Worm (Caenorhabditis elegans) whole organism, mixed stage, embryonic: ENCODE measurements around the gene npr-35.
A peak's percentile ranks its signal among the peaks of the same experiment; 100 is the strongest.

Experiments
- M03D4.4 ChIP-seq: sonication (generic microtip); optimal IDR thresholded peaks from 2 replicates; lab custom pipeline; 2017; ENCODE audit warnings: mild to moderate bottlenecking, missing genetic modification characterization, missing compliant biosample characterization
- bed-3 ChIP-seq: fragments of 200-800 bp; sonication (Bioruptor generic); optimal IDR thresholded peaks from 3 replicates; lab custom pipeline; 2018; ENCODE audit warnings: mild to moderate bottlenecking, missing genetic modification characterization, moderate library complexity, missing compliant biosample characterization
- ceh-43 ChIP-seq: fragments of 200-800 bp; sonication (Bioruptor generic); optimal IDR thresholded peaks from 2 replicates; lab custom pipeline; 2018; ENCODE audit warnings: mild to moderate bottlenecking, missing genetic modification characterization, moderate library complexity, missing compliant biosample characterization
- ces-1 ChIP-seq: fragments of 150-350 bp; optimal IDR thresholded peaks from 2 replicates; lab custom pipeline; 2014; ENCODE audit warnings: missing biosample characterization, missing genetic modification reagents, missing genetic modification characterization
- cnd-1 ChIP-seq: fragments of 200-800 bp; sonication (Bioruptor generic); optimal IDR thresholded peaks from 2 replicates; lab custom pipeline; 2018; ENCODE audit warnings: mild to moderate bottlenecking, missing genetic modification characterization, missing compliant biosample characterization
- drap-1 ChIP-seq: fragments of 200-800 bp; sonication (Bioruptor generic); optimal IDR thresholded peaks from 3 replicates; lab custom pipeline; 2018; ENCODE audit warnings: mild to moderate bottlenecking, missing genetic modification characterization, missing compliant biosample characterization
- elt-1 ChIP-seq: sonication (generic microtip); optimal IDR thresholded peaks from 2 replicates; lab custom pipeline; 2017; ENCODE audit warnings: missing genetic modification characterization, mild to moderate bottlenecking, missing compliant biosample characterization, antibody characterized with exemption, moderate library complexity, borderline replicate concordance; ENCODE audit not compliant: insufficient read depth
- elt-3 ChIP-seq: fragments of 150-350 bp; optimal IDR thresholded peaks from 2 replicates; lab custom pipeline; 2014; ENCODE audit warnings: missing biosample characterization, missing genetic modification characterization
- ham-2 ChIP-seq: fragments of 200-800 bp; sonication (Bioruptor generic); optimal IDR thresholded peaks from 2 replicates; lab custom pipeline; 2018; ENCODE audit warnings: mild to moderate bottlenecking, missing genetic modification characterization, missing compliant biosample characterization
- hlh-1 ChIP-seq: fragments of 150-350 bp; optimal IDR thresholded peaks from 2 replicates; lab custom pipeline; 2014; ENCODE audit warnings: missing biosample characterization, missing genetic modification reagents, missing genetic modification characterization
- lin-13 ChIP-seq: fragments of 150-350 bp; optimal IDR thresholded peaks from 2 replicates; lab custom pipeline; 2014; ENCODE audit warnings: missing biosample characterization, missing genetic modification characterization
- lin-32 ChIP-seq: fragments of 200-800 bp; sonication (Bioruptor generic); optimal IDR thresholded peaks from 2 replicates; lab custom pipeline; 2018; ENCODE audit warnings: mild to moderate bottlenecking, missing genetic modification characterization, missing compliant biosample characterization
- lsy-2 ChIP-seq: fragments of 150-350 bp; optimal IDR thresholded peaks from 2 replicates; lab custom pipeline; 2014; ENCODE audit warnings: missing biosample characterization, missing genetic modification characterization
- mab-5 ChIP-seq: fragments of 150-350 bp; optimal IDR thresholded peaks from 2 replicates; lab custom pipeline; 2014; ENCODE audit warnings: missing biosample characterization, missing genetic modification characterization
- mep-1 ChIP-seq: fragments of 150-350 bp; optimal IDR thresholded peaks from 2 replicates; lab custom pipeline; 2017; ENCODE audit warnings: missing biosample characterization, missing genetic modification reagents, missing genetic modification characterization, inconsistent platforms
- mls-2 ChIP-seq: sonication (generic microtip); optimal IDR thresholded peaks from 2 replicates; lab custom pipeline; 2016; ENCODE audit warnings: mild to moderate bottlenecking, missing genetic modification characterization, moderate library complexity, missing compliant biosample characterization
- nhr-2 ChIP-seq: fragments of 150-350 bp; optimal IDR thresholded peaks from 2 replicates; lab custom pipeline; 2014; ENCODE audit warnings: missing biosample characterization, missing genetic modification characterization
- nhr-28 ChIP-seq: fragments of 150-350 bp; optimal IDR thresholded peaks from 2 replicates; lab custom pipeline; 2014; ENCODE audit warnings: missing biosample characterization, missing genetic modification characterization
- nhr-76 ChIP-seq: sonication (generic microtip); optimal IDR thresholded peaks from 2 replicates; lab custom pipeline; 2017; ENCODE audit warnings: missing biosample characterization, missing genetic modification characterization
- pha-4 ChIP-seq: fragments of 150-350 bp; optimal IDR thresholded peaks from 2 replicates; lab custom pipeline; 2018; ENCODE audit warnings: missing biosample characterization, missing genetic modification reagents, missing genetic modification characterization
- sem-2 ChIP-seq: fragments of 200-800 bp; sonication (Bioruptor generic); optimal IDR thresholded peaks from 2 replicates; lab custom pipeline; 2018; ENCODE audit warnings: mild to moderate bottlenecking, missing genetic modification characterization, missing compliant biosample characterization
- snpc-4 ChIP-seq: fragments of 150-350 bp; optimal IDR thresholded peaks from 2 replicates; lab custom pipeline; 2014; ENCODE audit warnings: missing biosample characterization, missing genetic modification characterization
- sptf-1 ChIP-seq: sonication (generic microtip); optimal IDR thresholded peaks from 2 replicates; lab custom pipeline; 2017; ENCODE audit warnings: mild to moderate bottlenecking, missing genetic modification characterization, moderate library complexity, missing compliant biosample characterization
- unc-120 ChIP-seq: sonication (generic microtip); optimal IDR thresholded peaks from 2 replicates; lab custom pipeline; 2017; ENCODE audit warnings: missing genetic modification characterization, missing compliant biosample characterization; ENCODE audit not compliant: poor library complexity, severe bottlenecking
- unc-39 ChIP-seq: fragments of 150-350 bp; optimal IDR thresholded peaks from 2 replicates; lab custom pipeline; 2014; ENCODE audit warnings: missing biosample characterization, missing genetic modification characterization
- unc-62 ChIP-seq: fragments of 150-350 bp; optimal IDR thresholded peaks from 2 replicates; lab custom pipeline; 2014; ENCODE audit warnings: missing biosample characterization, missing genetic modification reagents, missing genetic modification characterization
- zip-8 ChIP-seq: fragments of 150-350 bp; optimal IDR thresholded peaks from 2 replicates; lab custom pipeline; 2014; ENCODE audit warnings: missing biosample characterization, missing genetic modification characterization
- ztf-11 ChIP-seq: fragments of 150-350 bp; optimal IDR thresholded peaks from 2 replicates; lab custom pipeline; 2014; ENCODE audit warnings: missing biosample characterization, missing genetic modification characterization

The npr-35 gene

ce11 chrIV:7726325-7726724, 17.3 kb upstream of the npr-35 start, which contains the start of gene C50F7.5:
Gene C50F7.5, plus strand, starts transcription at chrIV:7726719.
- TF ChIP-seq mab-5 (tag; lab: Kevin White, UChicago) (no peak), hlh-1 (tag; lab: Kevin White, UChicago) (no peak), cnd-1 (tag; lab: Kevin White, UChicago) (no peak), elt-1 (tag; lab: Kevin White, UChicago) (no peak), unc-62 (GFP tag; lab: Kevin White, UChicago) (no peak), nhr-76 (no peak), ces-1 (no peak), lsy-2 (tag; lab: Kevin White, UChicago) (no peak), mep-1 (tag; lab: Kevin White, UChicago) (no peak), bed-3 (GFP tag; lab: Kevin White, UChicago) (no peak), ceh-43 (GFP tag; lab: Kevin White, UChicago) (no peak), M03D4.4 (tag; lab: Kevin White, UChicago) (no peak), nhr-28 (tag; lab: Kevin White, UChicago) (no peak)

ce11 chrIV:7727258-7727657, 16.4 kb upstream of the npr-35 start:
- no peak for TF ChIP-seq elt-1 (tag; lab: Kevin White, UChicago)

ce11 chrIV:7728402-7728963, 15.2 kb upstream of the npr-35 start, which contains the start of gene sucg-1:
Gene sucg-1, plus strand, starts transcription at chrIV:7728913.
- no peak for TF ChIP-seq mep-1 (tag; lab: Kevin White, UChicago)
- peak; percentile 2 for TF ChIP-seq ces-1
- no peak for TF ChIP-seq lsy-2 (tag; lab: Kevin White, UChicago)
- no peak for TF ChIP-seq mls-2 (tag; lab: Kevin White, UChicago)
- no peak for TF ChIP-seq sem-2 (GFP tag; lab: Kevin White, UChicago)
- no peak for TF ChIP-seq pha-4 (tag; lab: Kevin White, UChicago)

ce11 chrIV:7731960-7732359, 11.7 kb upstream of the npr-35 start, which contains the start of the genes C50F7.9 and C50F7.3:
Gene C50F7.9, minus strand, starts transcription at chrIV:7732060.
Gene C50F7.3, plus strand, starts transcription at chrIV:7732329.
- TF ChIP-seq mep-1 (tag; lab: Kevin White, UChicago): no peak
- TF ChIP-seq hlh-1 (tag; lab: Kevin White, UChicago): no peak
- no peak for TF ChIP-seq lsy-2 (tag; lab: Kevin White, UChicago)
- TF ChIP-seq unc-120: no peak
- no peak for TF ChIP-seq lin-13
- TF ChIP-seq ceh-43 (GFP tag; lab: Kevin White, UChicago): no peak
- TF ChIP-seq nhr-2: no peak
- TF ChIP-seq sem-2 (GFP tag; lab: Kevin White, UChicago): no peak
- no peak for TF ChIP-seq bed-3 (GFP tag; lab: Kevin White, UChicago)
- no peak for TF ChIP-seq nhr-76
- TF ChIP-seq ces-1: no peak

- no peak for TF ChIP-seq mab-5 (tag; lab: Kevin White, UChicago)
- no peak for TF ChIP-seq nhr-28 (tag; lab: Kevin White, UChicago)
- no peak for TF ChIP-seq ham-2 (GFP tag; lab: Kevin White, UChicago)
- TF ChIP-seq unc-120: no peak
- no peak for TF ChIP-seq hlh-1 (tag; lab: Kevin White, UChicago)
- no peak for TF ChIP-seq ceh-43 (GFP tag; lab: Kevin White, UChicago)
- TF ChIP-seq unc-39 (tag; lab: Kevin White, UChicago): no peak
- TF ChIP-seq snpc-4 (tag; lab: Kevin White, UChicago): no peak
- no peak for TF ChIP-seq unc-62 (GFP tag; lab: Kevin White, UChicago)
- TF ChIP-seq sptf-1: no peak
- no peak for TF ChIP-seq mep-1 (tag; lab: Kevin White, UChicago)
- no peak for TF ChIP-seq ztf-11 (tag; lab: Kevin White, UChicago)
- no peak for TF ChIP-seq M03D4.4 (tag; lab: Kevin White, UChicago)
- TF ChIP-seq mls-2 (tag; lab: Kevin White, UChicago): no peak
- TF ChIP-seq zip-8 (tag; lab: Kevin White, UChicago): no peak
- TF ChIP-seq lin-32 (GFP tag; lab: Kevin White, UChicago): no peak
- TF ChIP-seq drap-1 (GFP tag; lab: Kevin White, UChicago): no peak
- no peak for TF ChIP-seq elt-3 (tag; lab: Kevin White, UChicago)
Measured at ce11 chrIV:7734173-7734572, 9.5 kb upstream of the npr-35 start.
